Fruit fly (Drosophila melanogaster) whole organism: ENCODE results near the gene CG5665.

ENCODE experiments used
- CG8478 ChIP-seq: fragments of >200 bp; optimal IDR thresholded peaks from 2 replicates; lab custom pipeline; 2018; ENCODE audit warnings: inconsistent platforms
- Dll ChIP-seq: fragments of >200 bp; optimal IDR thresholded peaks from 2 replicates; lab custom pipeline; 2017
- EcR ChIP-seq, 2 experiments: fragments of >200 bp; optimal IDR thresholded peaks; 2 replicates each; lab custom pipeline; 2017; ENCODE audit warnings: missing biosample characterization in 2 of 2, missing genetic modification characterization in 2 of 2, missing genetic modification reagents in 2 of 2
- pan ChIP-seq: fragments of >200 bp; optimal IDR thresholded peaks from 2 replicates; lab custom pipeline; 2017
- psq ChIP-seq: fragments of >200 bp; optimal IDR thresholded peaks from 2 replicates; lab custom pipeline; 2017
- usp ChIP-seq: fragments of >200 bp; optimal IDR thresholded peaks from 2 replicates; lab custom pipeline; 2017; ENCODE audit warnings: missing biosample characterization, missing genetic modification characterization, mixed read lengths

The CG5665 gene

dm6 chr3L:20405337-20405887, 47.1 kb downstream of the CG5665 start:
- no peak for TF ChIP-seq pan (lab: Kevin White, UChicago)
- TF ChIP-seq EcR (GFP tag; optimal IDR thresholded peaks at IDR 0.05; lab: Kevin White, UChicago) = no peak
- no peak for TF ChIP-seq CG8478 (lab: Kevin White, UChicago)
- TF ChIP-seq usp (GFP tag; lab: Kevin White, UChicago) = no peak
- no peak for TF ChIP-seq Dll (lab: Kevin White, UChicago)
- TF ChIP-seq psq (lab: Kevin White, UChicago) = no peak

DNA sequence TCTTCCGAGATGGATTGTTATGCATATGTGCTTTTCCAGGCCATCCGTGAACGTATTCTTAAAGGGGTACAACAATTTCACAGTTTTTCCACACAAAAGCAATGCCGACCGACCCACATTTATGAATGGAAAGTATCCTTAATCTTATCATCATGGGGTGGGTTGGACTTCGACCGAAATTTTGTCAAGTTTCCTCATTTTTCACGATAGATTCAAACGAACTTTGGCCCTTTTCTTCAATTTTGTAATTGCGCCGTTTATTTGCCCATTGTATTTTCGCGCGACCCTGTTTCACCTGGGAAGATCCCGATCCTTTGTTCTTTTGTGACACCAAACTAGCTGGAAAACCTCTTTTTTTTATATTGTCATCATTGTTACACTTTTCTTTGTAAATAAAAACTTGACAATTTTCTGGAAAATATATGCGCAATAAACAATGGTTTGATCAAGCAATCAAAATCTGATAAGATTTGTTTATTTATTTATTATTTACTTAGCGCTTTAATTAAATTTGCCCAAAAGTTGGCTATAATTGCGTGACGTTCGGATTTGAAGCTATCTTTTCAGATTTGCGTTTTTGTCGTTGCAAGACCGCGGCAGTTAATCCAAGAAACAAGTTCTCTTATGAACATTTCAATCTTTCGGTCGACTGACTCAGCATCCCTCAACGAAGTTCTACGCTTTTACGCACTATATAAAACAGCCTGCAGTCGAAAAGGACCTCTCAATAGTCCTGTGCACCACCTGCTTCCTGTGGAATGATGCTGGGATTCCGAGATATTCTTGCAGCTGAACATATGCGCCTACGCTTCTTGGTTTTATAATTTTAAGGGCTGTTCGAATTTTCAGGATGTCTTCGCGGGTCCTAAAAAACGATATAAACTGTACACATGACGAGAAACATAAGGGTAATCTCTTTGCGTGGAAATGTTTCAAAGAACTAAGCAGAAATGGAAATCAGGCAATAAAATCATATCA, 47.9 kb downstream of the CG5665 start:
- TF ChIP-seq EcR (GFP tag; optimal IDR thresholded peaks at IDR 0.05; lab: Kevin White, UChicago) = no peak
- no peak for TF ChIP-seq psq (lab: Kevin White, UChicago)
- no peak for TF ChIP-seq CG8478 (lab: Kevin White, UChicago)
- no peak for TF ChIP-seq Dll (lab: Kevin White, UChicago)
- no peak for TF ChIP-seq usp (GFP tag; lab: Kevin White, UChicago)
- no peak for TF ChIP-seq pan (lab: Kevin White, UChicago)
